Fruit fly (Drosophila melanogaster): ENCODE results near the gene HP1b.

The HP1b gene

DNA sequence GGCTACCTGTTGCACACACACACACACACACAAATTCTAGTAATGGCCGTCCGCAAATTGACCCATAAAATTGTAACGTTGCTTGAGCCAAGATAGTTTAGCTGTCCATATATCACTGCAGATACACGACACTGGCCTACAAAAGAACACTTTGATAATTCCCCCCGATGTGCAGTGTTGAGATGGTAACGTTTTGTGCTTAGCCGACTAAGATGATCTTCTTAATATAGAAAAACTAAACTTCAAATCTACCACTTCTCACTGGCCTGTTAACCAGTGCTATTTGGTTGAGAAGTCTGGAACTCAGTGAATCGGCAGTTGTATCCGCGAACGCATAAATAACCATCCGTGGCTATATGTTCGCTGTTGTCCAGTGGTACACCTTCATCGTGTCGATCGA lies 12.0 kb upstream of the HP1b start:
- TF ChIP-seq rn (GFP tag; IDR thresholded peaks at IDR 0.05): peak; percentile 55; the same call in 1 of the 2 replicates
- peak; percentile 63 for TF ChIP-seq gl (tag; optimal IDR thresholded peaks at IDR 0.05)
- peak; percentile 55 for TF ChIP-seq CG32121 (GFP tag; IDR thresholded peaks at IDR 0.05)
- TF ChIP-seq CG10348 (GFP tag; IDR thresholded peaks at IDR 0.05): no peak
- peak; percentile 75 for TF ChIP-seq CG34367 (tag; optimal IDR thresholded peaks at IDR 0.05)
- no peak for TF ChIP-seq D1 (tag; optimal IDR thresholded peaks at IDR 0.05)
- TF ChIP-seq CG8301 (tag; optimal IDR thresholded peaks at IDR 0.05): peak; percentile 74
- TF ChIP-seq CG13204 (GFP tag; optimal IDR thresholded peaks at IDR 0.05): peak; percentile 44
- TF ChIP-seq Ets98B (GFP tag; IDR thresholded peaks at IDR 0.05): peak; percentile 83
- TF ChIP-seq CG15710 (tag; optimal IDR thresholded peaks at IDR 0.05): peak; percentile 68
- TF ChIP-seq CG9948 (tag; optimal IDR thresholded peaks at IDR 0.05): peak; percentile 37
- peak; percentile 75 for TF ChIP-seq CG12605 (GFP tag; IDR thresholded peaks at IDR 0.05)
- TF ChIP-seq fd96Ca (GFP tag; IDR thresholded peaks at IDR 0.05): peak; percentile 88
- peak; percentile 76 for TF ChIP-seq CG14655 (GFP tag; optimal IDR thresholded peaks at IDR 0.05)
- peak; percentile 75 for TF ChIP-seq CG8159 (tag; optimal IDR thresholded peaks at IDR 0.05)
- TF ChIP-seq EcR (GFP tag; optimal IDR thresholded peaks at IDR 0.05): peak; percentile 6
- peak; percentile 64 for TF ChIP-seq CG17806 (tag; optimal IDR thresholded peaks at IDR 0.05)
- TF ChIP-seq Snoo (tag; optimal IDR thresholded peaks at IDR 0.05): no peak
- TF ChIP-seq Pif1A (GFP tag; optimal IDR thresholded peaks at IDR 0.05): peak; percentile 67
- TF ChIP-seq CG4496 (GFP tag; IDR thresholded peaks at IDR 0.05): peak; percentile 92
- TF ChIP-seq Pif1B (GFP tag; optimal IDR thresholded peaks at IDR 0.05): peak; percentile 63

DNA sequence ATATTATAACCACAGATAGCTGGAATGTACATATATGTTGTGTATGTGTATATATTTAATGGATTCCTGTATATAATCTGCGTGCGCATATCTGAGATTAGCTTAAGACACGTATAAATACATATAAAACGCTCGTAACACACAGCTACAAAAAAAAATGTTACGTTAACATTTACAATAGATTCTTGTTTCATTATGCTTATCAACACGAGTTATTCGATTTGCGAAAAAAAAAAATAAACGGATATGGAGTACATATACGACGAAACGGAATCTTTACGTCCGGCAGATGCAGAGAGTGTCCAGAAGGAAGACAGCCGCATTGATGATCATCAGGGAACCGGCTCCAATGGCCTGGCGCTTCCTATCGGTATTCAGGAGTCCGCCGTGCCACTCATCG lies 9.6 kb upstream of the HP1b start, which contains the start of gene CG10970:
TSS of gene CG10970 (minus strand) at position 101 of the 400 bp plus-strand sequence.
- TF ChIP-seq CG10348 (GFP tag; IDR thresholded peaks at IDR 0.05): no peak
- no peak for TF ChIP-seq Ets98B (GFP tag; IDR thresholded peaks at IDR 0.05)
- no peak for TF ChIP-seq rn (GFP tag; IDR thresholded peaks at IDR 0.05)
- TF ChIP-seq CG15710 (tag; optimal IDR thresholded peaks at IDR 0.05): no peak

DNA sequence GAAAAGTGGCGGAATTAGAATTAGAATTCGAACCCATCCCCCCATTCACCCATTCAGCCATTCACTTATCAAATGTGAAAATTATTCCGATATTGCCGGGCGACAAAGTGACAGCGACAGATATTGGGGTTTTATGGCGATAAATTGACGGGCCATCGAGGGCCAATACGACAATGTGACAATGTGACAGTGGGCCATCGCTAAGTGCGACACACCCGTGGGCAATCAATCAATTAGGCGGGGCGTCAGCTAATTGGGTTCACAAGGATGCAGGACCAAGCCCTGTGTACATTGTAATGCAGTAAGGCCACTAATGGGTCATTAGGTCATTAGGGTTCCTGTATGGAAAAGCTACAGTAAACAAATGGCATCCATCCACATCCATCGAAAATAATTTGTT lies 6.8 kb upstream of the HP1b start:
- no peak for TF ChIP-seq CG4496 (GFP tag; IDR thresholded peaks at IDR 0.05)
- TF ChIP-seq CG13204 (GFP tag; optimal IDR thresholded peaks at IDR 0.05): no peak
- no peak for TF ChIP-seq CG32121 (GFP tag; IDR thresholded peaks at IDR 0.05)
- no peak for TF ChIP-seq gl (tag; optimal IDR thresholded peaks at IDR 0.05)
- no peak for TF ChIP-seq CG12605 (GFP tag; IDR thresholded peaks at IDR 0.05)
- no peak for TF ChIP-seq D1 (tag; optimal IDR thresholded peaks at IDR 0.05)

DNA sequence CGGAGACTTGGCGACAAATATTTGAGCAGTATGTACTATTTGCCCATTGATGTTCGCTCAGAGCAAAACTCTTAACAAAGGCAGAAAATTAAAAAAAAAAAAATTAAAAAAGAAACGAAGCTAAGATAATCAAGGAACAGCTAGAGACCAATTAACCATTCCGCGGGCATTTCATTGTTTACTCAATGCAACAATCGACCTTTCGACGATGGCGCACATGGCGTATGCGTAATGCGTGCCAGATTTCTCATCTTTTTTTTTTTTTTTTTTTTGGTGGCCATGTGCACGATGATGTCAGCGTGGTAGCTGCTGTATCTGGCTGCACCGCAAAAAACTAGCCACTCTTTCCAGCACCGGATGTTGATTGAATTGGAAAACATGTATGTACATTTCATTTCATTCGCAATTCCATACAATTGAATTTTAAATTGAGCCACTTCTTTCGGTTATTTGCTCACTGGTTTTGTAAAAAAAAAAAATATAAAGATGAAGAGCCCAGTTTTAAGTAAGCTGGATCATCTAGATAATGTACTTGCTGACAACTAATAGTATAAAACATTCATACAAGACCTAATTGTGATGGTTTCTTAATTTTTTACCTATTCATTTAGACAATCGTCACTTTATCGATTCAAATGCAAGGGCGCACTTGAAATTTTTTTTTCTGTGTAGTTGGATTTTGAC lies 5.1 kb upstream of the HP1b start:
- TF ChIP-seq CG32121 (GFP tag; IDR thresholded peaks at IDR 0.05) (peak; percentile 59), CG14655 (GFP tag; optimal IDR thresholded peaks at IDR 0.05) (peak; percentile 56), CG34367 (tag; optimal IDR thresholded peaks at IDR 0.05) (no peak), CG15710 (tag; optimal IDR thresholded peaks at IDR 0.05) (peak; percentile 44), fd96Ca (GFP tag; IDR thresholded peaks at IDR 0.05) (0 out of 3 replicates have a peak, but pooled peaks have one; percentile 36), Pif1B (GFP tag; optimal IDR thresholded peaks at IDR 0.05) (peak; percentile 30), Snoo (tag; optimal IDR thresholded peaks at IDR 0.05) (peak; percentile 67), CG13204 (GFP tag; optimal IDR thresholded peaks at IDR 0.05) (no peak), CG9948 (tag; optimal IDR thresholded peaks at IDR 0.05) (peak; percentile 1), CG10348 (GFP tag; IDR thresholded peaks at IDR 0.05) (no peak), rn (GFP tag; IDR thresholded peaks at IDR 0.05) (no peak), CG8159 (tag; optimal IDR thresholded peaks at IDR 0.05) (peak; percentile 64), CG17806 (tag; optimal IDR thresholded peaks at IDR 0.05) (peak; percentile 2), CG8301 (tag; optimal IDR thresholded peaks at IDR 0.05) (peak; percentile 44), Ets98B (GFP tag; IDR thresholded peaks at IDR 0.05) (no peak), CG12605 (GFP tag; IDR thresholded peaks at IDR 0.05) (no peak), CG4496 (GFP tag; IDR thresholded peaks at IDR 0.05) (peak; percentile 35; the same call in 1 of the 3 replicates), gl (tag; optimal IDR thresholded peaks at IDR 0.05) (no peak), EcR (GFP tag; optimal IDR thresholded peaks at IDR 0.05) (no peak), D1 (tag; optimal IDR thresholded peaks at IDR 0.05) (no peak), Pif1A (GFP tag; optimal IDR thresholded peaks at IDR 0.05) (peak; percentile 74)

DNA sequence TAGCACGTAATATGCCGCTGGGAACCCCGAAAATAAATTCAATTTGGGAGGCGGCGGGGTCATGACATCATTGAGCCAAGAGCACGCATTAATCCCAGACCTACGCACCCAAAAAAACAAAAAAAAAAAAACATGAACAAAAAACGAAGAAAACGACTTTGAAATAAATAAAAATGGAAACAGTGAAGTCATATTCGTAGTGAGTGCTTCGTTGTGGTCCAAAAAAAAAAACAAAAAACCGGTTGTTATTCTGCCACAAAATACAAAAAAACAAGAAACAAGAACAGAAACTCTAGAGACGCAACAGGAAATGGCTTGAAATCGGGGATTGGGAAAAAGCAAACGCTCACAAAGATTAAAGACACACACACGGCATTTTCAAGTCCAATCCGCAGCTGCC lies 3.3 kb upstream of the HP1b start:
- TF ChIP-seq fd96Ca (GFP tag; IDR thresholded peaks at IDR 0.05): no peak
- no peak for TF ChIP-seq CG8301 (tag; optimal IDR thresholded peaks at IDR 0.05)
- TF ChIP-seq CG32121 (GFP tag; IDR thresholded peaks at IDR 0.05): no peak
- TF ChIP-seq CG17806 (tag; optimal IDR thresholded peaks at IDR 0.05): no peak
- TF ChIP-seq CG34367 (tag; optimal IDR thresholded peaks at IDR 0.05): peak; percentile 43
- TF ChIP-seq Pif1B (GFP tag; optimal IDR thresholded peaks at IDR 0.05): no peak
- no peak for TF ChIP-seq EcR (GFP tag; optimal IDR thresholded peaks at IDR 0.05)
- peak; percentile 64 for TF ChIP-seq CG13204 (GFP tag; optimal IDR thresholded peaks at IDR 0.05)
- peak; percentile 29 for TF ChIP-seq Pif1A (GFP tag; optimal IDR thresholded peaks at IDR 0.05)
- TF ChIP-seq CG4496 (GFP tag; IDR thresholded peaks at IDR 0.05): peak; percentile 8; the same call in 1 of the 3 replicates
- no peak for TF ChIP-seq CG10348 (GFP tag; IDR thresholded peaks at IDR 0.05)
- peak; percentile 48 for TF ChIP-seq gl (tag; optimal IDR thresholded peaks at IDR 0.05)
- TF ChIP-seq CG12605 (GFP tag; IDR thresholded peaks at IDR 0.05): peak; percentile 40; the same call in 1 of the 2 replicates
- peak; percentile 32 for TF ChIP-seq CG15710 (tag; optimal IDR thresholded peaks at IDR 0.05)
- TF ChIP-seq CG8159 (tag; optimal IDR thresholded peaks at IDR 0.05): no peak
- no peak for TF ChIP-seq Ets98B (GFP tag; IDR thresholded peaks at IDR 0.05)
- TF ChIP-seq CG9948 (tag; optimal IDR thresholded peaks at IDR 0.05): no peak

DNA sequence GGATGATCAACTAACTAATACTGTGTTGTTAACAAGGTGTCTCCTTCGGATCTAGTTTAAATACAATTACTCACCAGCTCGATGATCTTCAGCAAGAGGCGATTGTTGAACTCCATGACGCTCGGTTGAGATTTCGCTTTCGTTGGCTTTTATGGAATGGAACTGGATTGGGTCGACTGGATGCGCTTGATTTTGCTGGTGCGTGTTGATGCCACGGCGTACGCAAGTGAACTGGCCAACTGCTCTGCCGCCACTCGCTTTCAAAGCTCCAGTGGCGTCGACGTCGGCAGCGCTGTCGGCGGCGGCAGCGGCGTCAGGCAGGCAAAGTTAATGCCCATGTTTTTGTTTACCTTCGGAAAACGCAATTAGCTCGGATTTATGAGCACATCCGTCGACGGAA lies 2.6 kb upstream of the HP1b start, which contains the start of gene CG44325:
TSS of gene CG44325 (minus strand) at position 237 of the 400 bp plus-strand sequence.
- TF ChIP-seq CG15710 (tag; optimal IDR thresholded peaks at IDR 0.05) (no peak), CG14655 (GFP tag; optimal IDR thresholded peaks at IDR 0.05) (no peak), Snoo (tag; optimal IDR thresholded peaks at IDR 0.05) (peak; percentile 40), CG17806 (tag; optimal IDR thresholded peaks at IDR 0.05) (no peak), fd96Ca (GFP tag; IDR thresholded peaks at IDR 0.05) (peak; percentile 17; the same call in 1 of the 3 replicates), Ets98B (GFP tag; IDR thresholded peaks at IDR 0.05) (peak; percentile 64), CG32121 (GFP tag; IDR thresholded peaks at IDR 0.05) (peak; percentile 40; the same call in 1 of the 2 replicates), rn (GFP tag; IDR thresholded peaks at IDR 0.05) (no peak), CG8301 (tag; optimal IDR thresholded peaks at IDR 0.05) (peak; percentile 23), CG34367 (tag; optimal IDR thresholded peaks at IDR 0.05) (no peak), CG9948 (tag; optimal IDR thresholded peaks at IDR 0.05) (no peak), gl (tag; optimal IDR thresholded peaks at IDR 0.05) (peak; percentile 46), CG10348 (GFP tag; IDR thresholded peaks at IDR 0.05) (no peak), CG12605 (GFP tag; IDR thresholded peaks at IDR 0.05) (peak; percentile 60; the same call in 1 of the 2 replicates), Pif1B (GFP tag; optimal IDR thresholded peaks at IDR 0.05) (peak; percentile 66), EcR (GFP tag; optimal IDR thresholded peaks at IDR 0.05) (peak; percentile 92), D1 (tag; optimal IDR thresholded peaks at IDR 0.05) (no peak), CG4496 (GFP tag; IDR thresholded peaks at IDR 0.05) (peak; percentile 62; the same call in 1 of the 3 replicates), Pif1A (GFP tag; optimal IDR thresholded peaks at IDR 0.05) (peak; percentile 64), CG8159 (tag; optimal IDR thresholded peaks at IDR 0.05) (no peak), CG13204 (GFP tag; optimal IDR thresholded peaks at IDR 0.05) (no peak)

Measured in whole organism, pupa.